Fruit fly (Drosophila melanogaster): Measurements from ENCODE around the gene CG32267.

CG32267 gene

DNA sequence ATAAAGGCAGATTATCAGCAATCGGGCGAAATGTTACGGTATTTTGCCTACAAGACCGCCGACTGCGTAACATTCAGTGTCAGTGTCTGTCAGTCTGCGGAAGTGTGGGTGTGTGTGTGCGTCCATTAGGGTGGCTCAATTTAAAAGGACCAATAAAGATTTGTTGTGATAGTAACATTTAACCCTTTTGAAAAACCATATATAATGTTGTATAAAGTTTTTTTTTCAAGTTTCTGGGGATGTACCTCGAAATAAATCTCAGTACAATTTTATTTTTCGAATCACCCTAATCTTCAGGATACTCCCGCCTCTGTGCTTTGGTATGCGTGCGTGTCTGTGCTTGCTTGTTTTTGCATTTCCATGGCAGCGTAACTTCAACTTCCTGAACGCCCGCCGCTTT, 873 bp upstream of the CG32267 start:
- TF ChIP-seq CG17801 (GFP tag; optimal IDR thresholded peaks at IDR 0.05; ENCODE audit: partially characterized antibody): no peak

DNA sequence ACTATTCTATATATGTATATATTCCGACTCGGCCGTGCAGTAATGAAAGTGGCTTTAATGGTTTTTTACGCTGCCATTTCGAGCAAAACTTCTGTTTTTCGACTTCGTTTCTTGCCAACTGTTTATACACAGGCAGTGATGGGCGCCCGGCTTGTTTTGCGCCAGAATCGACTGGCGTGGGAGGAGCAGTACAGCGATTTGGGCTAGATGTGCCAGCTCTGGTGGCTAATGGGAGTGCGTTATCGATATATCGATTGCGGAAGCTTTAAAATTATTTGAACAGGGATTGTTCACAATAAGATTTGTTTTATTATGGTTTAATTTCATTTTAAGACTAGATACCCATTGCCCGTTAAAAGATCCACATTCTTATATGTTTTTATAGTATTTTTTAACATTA, 739 bp downstream of the CG32267 start, which contains the start of gene CG14971:
Gene CG14971 (minus strand): TSS at position 136 of the 400 bp plus-strand sequence.
- TF ChIP-seq CG17801 (GFP tag; optimal IDR thresholded peaks at IDR 0.05; ENCODE audit: partially characterized antibody): no peak

- no peak for TF ChIP-seq CG17801 (GFP tag; optimal IDR thresholded peaks at IDR 0.05; ENCODE audit: partially characterized antibody)
Measured at dm6 chr3L:3469709-3470108, 2.2 kb downstream of the CG32267 start.

DNA sequence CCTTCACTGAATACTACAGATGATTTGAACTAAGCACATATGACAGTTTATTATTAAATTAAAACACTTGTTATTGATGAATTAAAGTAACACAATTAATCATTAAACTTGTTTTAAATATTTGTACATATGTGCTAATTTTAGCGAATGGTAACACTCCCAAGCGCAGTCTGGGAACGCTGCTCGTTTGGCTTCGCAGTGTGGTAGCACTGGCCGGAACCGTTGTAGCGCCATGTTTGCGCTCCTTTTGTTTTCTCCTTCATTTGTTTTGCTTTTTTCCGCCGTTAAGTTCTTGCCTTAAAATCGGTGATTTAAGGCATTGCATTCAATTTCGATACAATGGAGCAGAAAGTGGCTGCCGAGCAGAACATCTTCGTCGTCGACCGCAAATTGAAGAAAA, 5.7 kb downstream of the CG32267 start, which contains the start of gene CycJ:
Gene CycJ (plus strand): TSS at position 229 of the 400 bp plus-strand sequence.
- no peak for TF ChIP-seq CG17801 (GFP tag; optimal IDR thresholded peaks at IDR 0.05; ENCODE audit: partially characterized antibody)

- no peak for TF ChIP-seq CG17801 (GFP tag; optimal IDR thresholded peaks at IDR 0.05; ENCODE audit: partially characterized antibody)
Measured at dm6 chr3L:3461557-3462414, 10.1 kb downstream of the CG32267 start.

dm6 chr3L:3461119-3461518, 10.8 kb downstream of the CG32267 start, which contains the start of the genes CG46463 and armi:
Gene CG46463, plus strand, starts transcription at chr3L:3461315.
Gene armi, plus strand, starts transcription at chr3L:3461317.
- no peak for TF ChIP-seq CG17801 (GFP tag; optimal IDR thresholded peaks at IDR 0.05; ENCODE audit: partially characterized antibody)

- peak; percentile 53 for TF ChIP-seq CG17801 (GFP tag; optimal IDR thresholded peaks at IDR 0.05; ENCODE audit: partially characterized antibody)
Measured at dm6 chr3L:3460402-3461027, 11.4 kb downstream of the CG32267 start, which contains the start of gene eIF5B. Gene eIF5B, minus strand, starts transcription at chr3L:3460977.

DNA sequence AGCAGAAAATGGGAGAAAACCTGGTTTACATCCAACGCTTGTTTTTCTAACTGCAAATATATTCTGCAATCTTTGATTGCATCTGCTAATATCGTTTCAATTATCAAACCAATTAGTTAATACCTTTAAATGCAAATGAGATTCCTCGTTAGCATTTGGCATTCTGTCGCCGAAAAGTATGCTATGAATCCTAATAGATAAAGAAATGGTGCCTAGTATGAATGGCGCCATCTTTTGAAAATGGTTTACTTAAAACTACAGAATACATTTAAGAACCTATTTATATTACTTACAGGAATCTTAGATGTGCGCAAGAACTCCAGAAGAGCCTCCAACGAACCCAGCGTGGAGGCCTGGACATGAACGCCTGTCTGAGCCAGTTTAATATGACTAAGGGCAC, 15.0 kb downstream of the CG32267 start:
- TF ChIP-seq CG17801 (GFP tag; optimal IDR thresholded peaks at IDR 0.05; ENCODE audit: partially characterized antibody): no peak

- TF ChIP-seq CG17801 (GFP tag; optimal IDR thresholded peaks at IDR 0.05; ENCODE audit: partially characterized antibody): no peak
Measured at dm6 chr3L:3456009-3456566, 15.8 kb downstream of the CG32267 start.

dm6 chr3L:3455555-3455939, 16.4 kb downstream of the CG32267 start:
- no peak for TF ChIP-seq CG17801 (GFP tag; optimal IDR thresholded peaks at IDR 0.05; ENCODE audit: partially characterized antibody)

DNA sequence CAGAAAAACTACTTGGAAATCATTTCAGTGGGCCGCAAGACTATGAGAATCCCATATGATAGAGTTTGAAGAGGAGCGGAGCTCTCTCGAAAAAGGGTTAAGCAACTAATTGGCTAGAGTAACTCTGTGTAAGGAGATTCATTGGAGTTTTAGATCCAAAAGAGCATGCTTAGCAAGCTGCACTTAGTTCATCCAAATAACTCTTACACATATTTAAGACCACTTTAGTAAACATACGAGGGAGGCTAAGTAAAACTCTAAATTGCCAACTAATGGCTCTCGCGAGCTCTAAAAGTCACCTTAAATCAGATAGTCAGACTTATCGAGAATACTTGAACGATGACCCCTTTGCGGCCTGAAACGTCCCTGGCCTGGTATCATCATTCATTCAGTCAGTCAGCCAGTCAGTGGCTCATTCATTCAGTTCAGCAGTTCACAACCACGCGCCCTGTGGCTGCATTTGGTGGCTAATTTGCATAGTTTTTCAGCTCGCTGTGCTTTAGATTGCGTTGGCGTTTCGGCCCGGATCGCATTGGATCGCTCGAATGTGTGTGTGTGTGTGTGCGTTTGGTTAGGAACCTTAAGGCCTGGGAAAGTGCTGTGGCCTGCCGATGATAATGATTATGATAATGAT, 16.9 kb downstream of the CG32267 start:
- TF ChIP-seq CG17801 (GFP tag; optimal IDR thresholded peaks at IDR 0.05; ENCODE audit: partially characterized antibody): no peak

DNA sequence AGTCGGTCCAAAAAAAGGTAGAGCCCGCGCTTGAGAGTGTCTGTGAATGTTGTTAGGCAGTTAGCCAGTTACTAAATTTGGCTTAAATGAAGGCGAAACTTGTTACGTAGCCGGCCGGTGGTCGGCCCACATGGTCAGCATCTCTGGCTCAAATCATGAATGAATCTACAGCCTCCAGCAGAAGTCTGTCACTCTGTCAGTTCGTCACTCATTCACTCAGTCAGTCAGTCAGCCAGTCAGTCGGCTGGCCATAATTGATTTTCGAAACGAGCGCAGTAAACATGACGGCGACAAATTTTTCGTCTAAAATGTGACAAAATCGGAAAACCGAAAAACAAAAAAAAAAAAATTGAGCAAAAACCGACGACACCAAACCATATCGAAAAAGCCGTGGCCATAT, 17.5 kb downstream of the CG32267 start:
- TF ChIP-seq CG17801 (GFP tag; optimal IDR thresholded peaks at IDR 0.05; ENCODE audit: partially characterized antibody): no peak

dm6 chr3L:3452684-3453083, 19.2 kb downstream of the CG32267 start:
- no peak for TF ChIP-seq CG17801 (GFP tag; optimal IDR thresholded peaks at IDR 0.05; ENCODE audit: partially characterized antibody)

DNA sequence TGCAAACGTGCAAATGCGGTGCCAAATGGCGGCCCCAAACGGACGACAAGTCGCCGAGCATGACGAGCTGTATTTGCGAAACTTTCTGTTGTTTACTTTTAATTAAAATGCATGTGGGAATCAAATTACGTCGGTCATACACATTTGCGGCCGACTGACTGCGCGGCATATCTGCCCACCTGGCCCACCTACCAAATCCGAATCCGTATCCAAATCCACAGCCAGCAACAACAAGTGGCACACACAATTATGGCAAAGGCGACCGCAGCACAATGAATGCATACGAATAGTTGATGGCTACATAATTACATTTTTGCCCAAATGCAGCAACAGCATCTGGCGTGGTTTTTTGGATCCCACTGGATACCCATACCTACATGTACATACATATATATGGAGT, 20.1 kb downstream of the CG32267 start:
- no peak for TF ChIP-seq CG17801 (GFP tag; optimal IDR thresholded peaks at IDR 0.05; ENCODE audit: partially characterized antibody)

dm6 chr3L:3450410-3450809, 21.5 kb downstream of the CG32267 start:
- no peak for TF ChIP-seq CG17801 (GFP tag; optimal IDR thresholded peaks at IDR 0.05; ENCODE audit: partially characterized antibody)
